ENCODE assay signal across 1 fruit fly cellular context in genomic region chr3L:2373421-2374043, dm6.
TF ChIP-seq lines count a peak whose summit lies in the region.

mRpL23 (minus strand) TSS chr3L:2373704.
CG9004 (plus strand) TSS chr3L:2373728.

TF ChIP-seq in whole organism, embryonic, 481 proteins besides CTCF, POLR2A, EP300 and RAD21 (continued from another document):
- no peak for TF ChIP-seq br (optimal IDR thresholded peaks at IDR 0.05; lab: Kevin White, UChicago)
- TF ChIP-seq CG4617 (GFP tag; optimal IDR thresholded peaks at IDR 0.05; lab: Kevin White, UChicago; ENCODE audit: borderline replicate concordance): peak; percentile 100
- peak; percentile 99 for TF ChIP-seq CG9727 (GFP tag; optimal IDR thresholded peaks at IDR 0.05; lab: Kevin White, UChicago)
- peak; percentile 98 for TF ChIP-seq CG7786 (GFP tag; optimal IDR thresholded peaks at IDR 0.05; lab: Kevin White, UChicago)
- peak; percentile 92 for TF ChIP-seq E2f2 (GFP tag; IDR thresholded peaks at IDR 0.05; lab: Robert Waterston, UW)
- TF ChIP-seq lmd (GFP tag; IDR thresholded peaks at IDR 0.05; lab: Robert Waterston, UW): peak; percentile 100
- TF ChIP-seq unpg (GFP tag; optimal IDR thresholded peaks at IDR 0.05; lab: Kevin White, UChicago): peak; percentile 99
- peak; percentile 99 for TF ChIP-seq C15 (GFP tag; IDR thresholded peaks at IDR 0.05; lab: Robert Waterston, UW)
- TF ChIP-seq Neu2 (GFP tag; optimal IDR thresholded peaks at IDR 0.05; lab: Kevin White, UChicago; ENCODE audit: borderline replicate concordance): peak; percentile 92
- TF ChIP-seq CG15073 (GFP tag; optimal IDR thresholded peaks at IDR 0.05; lab: Kevin White, UChicago): peak; percentile 91
- 0 out of 2 replicates have a peak, but pooled peaks have one; percentile 30 for TF ChIP-seq Bgb (GFP tag; IDR thresholded peaks at IDR 0.05; lab: Robert Waterston, UW; ENCODE audit: partially characterized antibody)
- peak; percentile 99 for TF ChIP-seq CG17359 (tag; optimal IDR thresholded peaks at IDR 0.05; lab: Kevin White, UChicago)
- TF ChIP-seq Fer1 (GFP tag; optimal IDR thresholded peaks at IDR 0.05; lab: Kevin White, UChicago): peak; percentile 98
- TF ChIP-seq CG8924 (tag; optimal IDR thresholded peaks at IDR 0.05; lab: Kevin White, UChicago): peak; percentile 99
- TF ChIP-seq CG14965 (GFP tag; optimal IDR thresholded peaks at IDR 0.05; lab: Kevin White, UChicago; ENCODE audit: borderline replicate concordance): peak; percentile 77
- peak; percentile 99 for TF ChIP-seq vfl (GFP tag; optimal IDR thresholded peaks at IDR 0.05; lab: Kevin White, UChicago)
- TF ChIP-seq Bdp1 (GFP tag; optimal IDR thresholded peaks at IDR 0.05; lab: Kevin White, UChicago): peak; percentile 94
- TF ChIP-seq CG30431 (GFP tag; optimal IDR thresholded peaks at IDR 0.05; lab: Kevin White, UChicago): peak; percentile 99
- TF ChIP-seq CG34422 (GFP tag; IDR thresholded peaks at IDR 0.05; lab: Robert Waterston, UW): peak; percentile 100
- TF ChIP-seq CG9932 (GFP tag; IDR thresholded peaks at IDR 0.05; lab: Robert Waterston, UW): peak; percentile 100
- peak; percentile 99 for TF ChIP-seq CG13624 (GFP tag; optimal IDR thresholded peaks at IDR 0.05; lab: Kevin White, UChicago)
- TF ChIP-seq CG14014 (GFP tag; IDR thresholded peaks at IDR 0.05; lab: Robert Waterston, UW): peak; percentile 100
- TF ChIP-seq CG13287 (GFP tag; IDR thresholded peaks at IDR 0.05; lab: Robert Waterston, UW; ENCODE audit: partially characterized antibody): peak; percentile 63
- TF ChIP-seq Hey (tag; optimal IDR thresholded peaks at IDR 0.05; lab: Kevin White, UChicago): peak; percentile 94
- TF ChIP-seq ap (GFP tag; IDR thresholded peaks at IDR 0.05; lab: Robert Waterston, UW): peak; percentile 99
- peak; percentile 95 for TF ChIP-seq CG10431 (GFP tag; optimal IDR thresholded peaks at IDR 0.05; lab: Kevin White, UChicago)
- peak; percentile 95 for TF ChIP-seq D19A (tag; optimal IDR thresholded peaks at IDR 0.05; lab: Kevin White, UChicago)
- peak; percentile 100 for TF ChIP-seq ase (GFP tag; IDR thresholded peaks at IDR 0.05; lab: Robert Waterston, UW)
- peak; percentile 99 for TF ChIP-seq Oli (tag; optimal IDR thresholded peaks at IDR 0.05; lab: Kevin White, UChicago)
- peak; percentile 97 for TF ChIP-seq gcm2 (GFP tag; optimal IDR thresholded peaks at IDR 0.05; lab: Kevin White, UChicago)
- TF ChIP-seq gro (GFP tag; optimal IDR thresholded peaks at IDR 0.05; lab: Kevin White, UChicago): peak; percentile 99
- TF ChIP-seq bsh (GFP tag; optimal IDR thresholded peaks at IDR 0.05; lab: Kevin White, UChicago): peak; percentile 96 to 99
- TF ChIP-seq HLH54F (GFP tag; optimal IDR thresholded peaks at IDR 0.05; lab: Kevin White, UChicago): peak; percentile 99
- peak; percentile 98 for TF ChIP-seq Atf3 (GFP tag; optimal IDR thresholded peaks at IDR 0.05; lab: Kevin White, UChicago)
- TF ChIP-seq Taf1 (GFP tag; IDR thresholded peaks at IDR 0.05; lab: Robert Waterston, UW): peak; percentile 99
- no peak for TF ChIP-seq h (optimal IDR thresholded peaks at IDR 0.05; lab: Kevin White, UChicago)
- peak; percentile 100 for TF ChIP-seq CG11247 (GFP tag; IDR thresholded peaks at IDR 0.05; lab: Robert Waterston, UW)
- TF ChIP-seq Xrp1 (GFP tag; IDR thresholded peaks at IDR 0.05; lab: Robert Waterston, UW): peak; percentile 100
- TF ChIP-seq Dref (GFP tag; IDR thresholded peaks at IDR 0.05; lab: Robert Waterston, UW): peak; percentile 52
- TF ChIP-seq slp2 (GFP tag; optimal IDR thresholded peaks at IDR 0.05; lab: Kevin White, UChicago): peak; percentile 98
- TF ChIP-seq CG1529 (GFP tag; optimal IDR thresholded peaks at IDR 0.05; lab: Kevin White, UChicago): peak; percentile 97
- TF ChIP-seq slou (GFP tag; optimal IDR thresholded peaks at IDR 0.05; lab: Kevin White, UChicago): peak; percentile 99
- TF ChIP-seq gcm (GFP tag; optimal IDR thresholded peaks at IDR 0.05; lab: Kevin White, UChicago): peak; percentile 98
- peak; percentile 100 for TF ChIP-seq sens (GFP tag; lab: Kevin White, UChicago)
- peak; percentile 98 for TF ChIP-seq CG18262 (tag; optimal IDR thresholded peaks at IDR 0.05; lab: Kevin White, UChicago)
- TF ChIP-seq D19B (GFP tag; optimal IDR thresholded peaks at IDR 0.05; lab: Kevin White, UChicago): peak; percentile 95
- peak; percentile 98 for TF ChIP-seq Nf-YA (GFP tag; IDR thresholded peaks at IDR 0.05; lab: Robert Waterston, UW)
- peak; percentile 96 for TF ChIP-seq CG33557 (GFP tag; optimal IDR thresholded peaks at IDR 0.05; lab: Kevin White, UChicago)
- TF ChIP-seq H15 (GFP tag; IDR thresholded peaks at IDR 0.05; lab: Robert Waterston, UW): peak; percentile 100
- TF ChIP-seq CG1792 (GFP tag; optimal IDR thresholded peaks at IDR 0.05; lab: Kevin White, UChicago): peak; percentile 97
- TF ChIP-seq Eip74EF (GFP tag; optimal IDR thresholded peaks at IDR 0.05; lab: Kevin White, UChicago): peak in 1 of 2 experiments; percentile 96
- peak; percentile 100 for TF ChIP-seq tgo (GFP tag; IDR thresholded peaks at IDR 0.05; lab: Robert Waterston, UW)
- peak; percentile 92 for TF ChIP-seq exex (tag; optimal IDR thresholded peaks at IDR 0.05; lab: Kevin White, UChicago)
- peak; percentile 95 for TF ChIP-seq kah (GFP tag; optimal IDR thresholded peaks at IDR 0.05; lab: Kevin White, UChicago)
- TF ChIP-seq Fer2 (tag; optimal IDR thresholded peaks at IDR 0.05; lab: Kevin White, UChicago): peak; percentile 99
- peak; percentile 100 for TF ChIP-seq Rx (GFP tag; IDR thresholded peaks at IDR 0.05; lab: Robert Waterston, UW)
- TF ChIP-seq CG1603 (tag; optimal IDR thresholded peaks at IDR 0.05; lab: Kevin White, UChicago): peak; percentile 98
- TF ChIP-seq Dfd (GFP tag; optimal IDR thresholded peaks at IDR 0.05; lab: Kevin White, UChicago): peak in 1 of 2 experiments; percentile 78
- TF ChIP-seq Ets65A (GFP tag; lab: Kevin White, UChicago): peak; percentile 100
- TF ChIP-seq CG18011 (GFP tag; optimal IDR thresholded peaks at IDR 0.05; lab: Kevin White, UChicago): peak; percentile 93
- TF ChIP-seq Atf-2 (GFP tag; optimal IDR thresholded peaks at IDR 0.05; lab: Kevin White, UChicago): peak; percentile 98
- TF ChIP-seq CG11398 (GFP tag; optimal IDR thresholded peaks at IDR 0.05; lab: Kevin White, UChicago): peak; percentile 96
- TF ChIP-seq CG2202 (tag; optimal IDR thresholded peaks at IDR 0.05; lab: Kevin White, UChicago): peak; percentile 98
- peak; percentile 98 for TF ChIP-seq dm (GFP tag; optimal IDR thresholded peaks at IDR 0.05; lab: Kevin White, UChicago)
- peak; percentile 99 for TF ChIP-seq CG1647 (GFP tag; optimal IDR thresholded peaks at IDR 0.05; lab: Kevin White, UChicago)
- TF ChIP-seq CG7928 (GFP tag; optimal IDR thresholded peaks at IDR 0.05; lab: Kevin White, UChicago): peak; percentile 82
- TF ChIP-seq Dad (GFP tag; optimal IDR thresholded peaks at IDR 0.05; lab: Kevin White, UChicago): peak; percentile 99
- peak; percentile 99 for TF ChIP-seq CG10462 (GFP tag; optimal IDR thresholded peaks at IDR 0.05; lab: Kevin White, UChicago)
- TF ChIP-seq slbo (GFP tag; IDR thresholded peaks at IDR 0.05; lab: Robert Waterston, UW): peak; percentile 100
- peak; percentile 97 for TF ChIP-seq ssp (GFP tag; IDR thresholded peaks at IDR 0.05; lab: Robert Waterston, UW)
- TF ChIP-seq CG2678 (tag; optimal IDR thresholded peaks at IDR 0.05; lab: Kevin White, UChicago): peak; percentile 99
- peak; percentile 98 for TF ChIP-seq aop (GFP tag; IDR thresholded peaks at IDR 0.05; lab: Robert Waterston, UW)
- peak; percentile 86 for TF ChIP-seq Deaf1 (tag; optimal IDR thresholded peaks at IDR 0.05; lab: Kevin White, UChicago)
- TF ChIP-seq CG9609 (GFP tag; optimal IDR thresholded peaks at IDR 0.05; lab: Kevin White, UChicago): peak; percentile 98
- peak; percentile 93 for TF ChIP-seq HmgD (GFP tag; optimal IDR thresholded peaks at IDR 0.05; lab: Kevin White, UChicago)
- TF ChIP-seq Ssrp (tag; optimal IDR thresholded peaks at IDR 0.05; lab: Kevin White, UChicago): peak; percentile 99
- peak; percentile 98 for TF ChIP-seq CG7556 (GFP tag; optimal IDR thresholded peaks at IDR 0.05; lab: Kevin White, UChicago)
- peak; percentile 99 for TF ChIP-seq Oaz (GFP tag; IDR thresholded peaks at IDR 0.05; lab: Robert Waterston, UW)
- TF ChIP-seq CG8089 (GFP tag; optimal IDR thresholded peaks at IDR 0.05; lab: Kevin White, UChicago): peak; percentile 97
- TF ChIP-seq Mad (GFP tag; optimal IDR thresholded peaks at IDR 0.05; lab: Kevin White, UChicago): peak; percentile 99
- TF ChIP-seq CG3281 (GFP tag; optimal IDR thresholded peaks at IDR 0.05; lab: Kevin White, UChicago): peak; percentile 98
- TF ChIP-seq tio (GFP tag; optimal IDR thresholded peaks at IDR 0.05; lab: Kevin White, UChicago): peak; percentile 99
- TF ChIP-seq al (GFP tag; IDR thresholded peaks at IDR 0.05; lab: Robert Waterston, UW): peak; percentile 99
- TF ChIP-seq CG15269 (tag; optimal IDR thresholded peaks at IDR 0.05; lab: Kevin White, UChicago): peak; percentile 99
- TF ChIP-seq tx (GFP tag; optimal IDR thresholded peaks at IDR 0.05; lab: Kevin White, UChicago): peak; percentile 98
- peak; percentile 97 for TF ChIP-seq CG2875 (GFP tag; optimal IDR thresholded peaks at IDR 0.05; lab: Kevin White, UChicago)
- TF ChIP-seq Awh (GFP tag; IDR thresholded peaks at IDR 0.05; lab: Robert Waterston, UW): peak; percentile 100
- TF ChIP-seq CG6272 (GFP tag; IDR thresholded peaks at IDR 0.05; lab: Robert Waterston, UW): peak; percentile 100
- TF ChIP-seq zen (tag; optimal IDR thresholded peaks at IDR 0.05; lab: Kevin White, UChicago): peak; percentile 99
- peak; percentile 97 for TF ChIP-seq onecut (GFP tag; IDR thresholded peaks at IDR 0.05; lab: Robert Waterston, UW)
- peak; percentile 100 for TF ChIP-seq Xbp1 (GFP tag; optimal IDR thresholded peaks at IDR 0.05; lab: Kevin White, UChicago)
- TF ChIP-seq cad (GFP tag; optimal IDR thresholded peaks at IDR 0.05; lab: Kevin White, UChicago): no peak
- peak; percentile 90 for TF ChIP-seq crol (GFP tag; IDR thresholded peaks at IDR 0.05; lab: Robert Waterston, UW)
- TF ChIP-seq Sry-β (GFP tag; optimal IDR thresholded peaks at IDR 0.05; lab: Kevin White, UChicago): peak; percentile 71
- no peak for TF ChIP-seq chinmo (GFP tag; IDR thresholded peaks at IDR 0.05; lab: Robert Waterston, UW; ENCODE audit: partially characterized antibody)
- peak; percentile 96 for TF ChIP-seq ERR (GFP tag; optimal IDR thresholded peaks at IDR 0.05; lab: Kevin White, UChicago)
- peak; percentile 100 for TF ChIP-seq Ptx1 (GFP tag; IDR thresholded peaks at IDR 0.05; lab: Robert Waterston, UW)
- TF ChIP-seq CG8944 (GFP tag; optimal IDR thresholded peaks at IDR 0.05; lab: Kevin White, UChicago): peak; percentile 98
- TF ChIP-seq CG17612 (GFP tag; IDR thresholded peaks at IDR 0.05; lab: Robert Waterston, UW): peak; percentile 99
- peak; percentile 91 for TF ChIP-seq CG2116 (GFP tag; optimal IDR thresholded peaks at IDR 0.05; lab: Kevin White, UChicago)
- TF ChIP-seq run (tag; optimal IDR thresholded peaks at IDR 0.05; lab: Kevin White, UChicago): peak; percentile 97
- TF ChIP-seq chn (GFP tag; optimal IDR thresholded peaks at IDR 0.05; lab: Kevin White, UChicago): peak; percentile 99
- TF ChIP-seq da (GFP tag; optimal IDR thresholded peaks at IDR 0.05; lab: Kevin White, UChicago): peak; percentile 96
- TF ChIP-seq nerfin-1 (tag; optimal IDR thresholded peaks at IDR 0.05; lab: Kevin White, UChicago): peak; percentile 97
- TF ChIP-seq CG7987 (GFP tag; optimal IDR thresholded peaks at IDR 0.05; lab: Kevin White, UChicago): peak; percentile 96
- peak; percentile 98 for TF ChIP-seq sim (GFP tag; IDR thresholded peaks at IDR 0.05; lab: Robert Waterston, UW)
- peak; percentile 99 for TF ChIP-seq CG18476 (GFP tag; optimal IDR thresholded peaks at IDR 0.05; lab: Kevin White, UChicago)
- TF ChIP-seq en (GFP tag; optimal IDR thresholded peaks at IDR 0.05; lab: Kevin White, UChicago): peak; percentile 94
- TF ChIP-seq pita (GFP tag; optimal IDR thresholded peaks at IDR 0.05; lab: Kevin White, UChicago): no peak
- no peak for TF ChIP-seq hth (optimal IDR thresholded peaks at IDR 0.05; lab: Kevin White, UChicago)
- TF ChIP-seq CG5953 (GFP tag; IDR thresholded peaks at IDR 0.05; lab: Robert Waterston, UW): peak; percentile 99
- TF ChIP-seq H2.0 (GFP tag; IDR thresholded peaks at IDR 0.05; lab: Robert Waterston, UW): peak; percentile 100
- peak; percentile 100 for TF ChIP-seq ind (GFP tag; optimal IDR thresholded peaks at IDR 0.05; lab: Kevin White, UChicago)
- no peak for TF ChIP-seq sc (optimal IDR thresholded peaks at IDR 0.05; lab: Kevin White, UChicago)
- TF ChIP-seq sc (GFP tag; optimal IDR thresholded peaks at IDR 0.05; lab: Kevin White, UChicago): peak; percentile 98
